Worm (Caenorhabditis elegans) whole organism, mixed stage, embryonic: Measurements from ENCODE around the gene nspa-2.
"Not testable (repeated sequence)": the region's sequence is repeated elsewhere in the genome, so short reads cannot be mapped to it uniquely, and the experiment has no call there.

Experiments used
- M03D4.4 ChIP-seq: sonication (generic microtip); optimal IDR thresholded peaks from 2 replicates; lab custom pipeline; 2017; ENCODE audit warnings: mild to moderate bottlenecking, missing genetic modification characterization, missing compliant biosample characterization
- bed-3 ChIP-seq: fragments of 200-800 bp; sonication (Bioruptor generic); optimal IDR thresholded peaks from 3 replicates; lab custom pipeline; 2018; ENCODE audit warnings: mild to moderate bottlenecking, missing genetic modification characterization, moderate library complexity, missing compliant biosample characterization
- blmp-1 ChIP-seq: fragments of 150-350 bp; optimal IDR thresholded peaks from 2 replicates; lab custom pipeline; 2014; ENCODE audit warnings: missing biosample characterization, missing genetic modification characterization
- ceh-43 ChIP-seq: fragments of 200-800 bp; sonication (Bioruptor generic); optimal IDR thresholded peaks from 2 replicates; lab custom pipeline; 2018; ENCODE audit warnings: mild to moderate bottlenecking, missing genetic modification characterization, moderate library complexity, missing compliant biosample characterization
- ceh-83 ChIP-seq: fragments of 200-800 bp; sonication (Bioruptor generic); optimal IDR thresholded peaks from 2 replicates; lab custom pipeline; 2018; ENCODE audit warnings: mild to moderate bottlenecking, missing genetic modification characterization, missing compliant biosample characterization
- ces-1 ChIP-seq: fragments of 150-350 bp; optimal IDR thresholded peaks from 2 replicates; lab custom pipeline; 2014; ENCODE audit warnings: missing biosample characterization, missing genetic modification reagents, missing genetic modification characterization
- drap-1 ChIP-seq: fragments of 200-800 bp; sonication (Bioruptor generic); optimal IDR thresholded peaks from 3 replicates; lab custom pipeline; 2018; ENCODE audit warnings: mild to moderate bottlenecking, missing genetic modification characterization, missing compliant biosample characterization
- elt-1 ChIP-seq: sonication (generic microtip); optimal IDR thresholded peaks from 2 replicates; lab custom pipeline; 2017; ENCODE audit warnings: missing genetic modification characterization, mild to moderate bottlenecking, missing compliant biosample characterization, antibody characterized with exemption, moderate library complexity, borderline replicate concordance; ENCODE audit not compliant: insufficient read depth
- flh-1 ChIP-seq: fragments of 200-800 bp; sonication (Bioruptor generic); optimal IDR thresholded peaks from 2 replicates; lab custom pipeline; 2018; ENCODE audit warnings: mild to moderate bottlenecking, missing genetic modification characterization, moderate library complexity, missing compliant biosample characterization
- ham-2 ChIP-seq: fragments of 200-800 bp; sonication (Bioruptor generic); optimal IDR thresholded peaks from 2 replicates; lab custom pipeline; 2018; ENCODE audit warnings: mild to moderate bottlenecking, missing genetic modification characterization, missing compliant biosample characterization
- hlh-1 ChIP-seq: fragments of 150-350 bp; optimal IDR thresholded peaks from 2 replicates; lab custom pipeline; 2014; ENCODE audit warnings: missing biosample characterization, missing genetic modification reagents, missing genetic modification characterization
- lin-13 ChIP-seq: fragments of 150-350 bp; optimal IDR thresholded peaks from 2 replicates; lab custom pipeline; 2014; ENCODE audit warnings: missing biosample characterization, missing genetic modification characterization
- lin-32 ChIP-seq: fragments of 200-800 bp; sonication (Bioruptor generic); optimal IDR thresholded peaks from 2 replicates; lab custom pipeline; 2018; ENCODE audit warnings: mild to moderate bottlenecking, missing genetic modification characterization, missing compliant biosample characterization
- mab-5 ChIP-seq: fragments of 150-350 bp; optimal IDR thresholded peaks from 2 replicates; lab custom pipeline; 2014; ENCODE audit warnings: missing biosample characterization, missing genetic modification characterization
- mep-1 ChIP-seq: fragments of 150-350 bp; optimal IDR thresholded peaks from 2 replicates; lab custom pipeline; 2017; ENCODE audit warnings: missing biosample characterization, missing genetic modification reagents, missing genetic modification characterization, inconsistent platforms
- mls-2 ChIP-seq: sonication (generic microtip); optimal IDR thresholded peaks from 2 replicates; lab custom pipeline; 2016; ENCODE audit warnings: mild to moderate bottlenecking, missing genetic modification characterization, moderate library complexity, missing compliant biosample characterization
- nhr-2 ChIP-seq: fragments of 150-350 bp; optimal IDR thresholded peaks from 2 replicates; lab custom pipeline; 2014; ENCODE audit warnings: missing biosample characterization, missing genetic modification characterization
- nhr-237 ChIP-seq: fragments of 150-350 bp; optimal IDR thresholded peaks from 2 replicates; lab custom pipeline; 2014; ENCODE audit warnings: missing biosample characterization, missing genetic modification characterization
- nhr-28 ChIP-seq: fragments of 150-350 bp; optimal IDR thresholded peaks from 2 replicates; lab custom pipeline; 2014; ENCODE audit warnings: missing biosample characterization, missing genetic modification characterization
- nhr-76 ChIP-seq: sonication (generic microtip); optimal IDR thresholded peaks from 2 replicates; lab custom pipeline; 2017; ENCODE audit warnings: missing biosample characterization, missing genetic modification characterization
- pha-4 ChIP-seq: fragments of 150-350 bp; optimal IDR thresholded peaks from 2 replicates; lab custom pipeline; 2018; ENCODE audit warnings: missing biosample characterization, missing genetic modification reagents, missing genetic modification characterization
- snpc-4 ChIP-seq: fragments of 150-350 bp; optimal IDR thresholded peaks from 2 replicates; lab custom pipeline; 2014; ENCODE audit warnings: missing biosample characterization, missing genetic modification characterization
- unc-120 ChIP-seq: sonication (generic microtip); optimal IDR thresholded peaks from 2 replicates; lab custom pipeline; 2017; ENCODE audit warnings: missing genetic modification characterization, missing compliant biosample characterization; ENCODE audit not compliant: poor library complexity, severe bottlenecking
- unc-39 ChIP-seq: fragments of 150-350 bp; optimal IDR thresholded peaks from 2 replicates; lab custom pipeline; 2014; ENCODE audit warnings: missing biosample characterization, missing genetic modification characterization
- unc-62 ChIP-seq: fragments of 150-350 bp; optimal IDR thresholded peaks from 2 replicates; lab custom pipeline; 2014; ENCODE audit warnings: missing biosample characterization, missing genetic modification reagents, missing genetic modification characterization
- ztf-11 ChIP-seq: fragments of 150-350 bp; optimal IDR thresholded peaks from 2 replicates; lab custom pipeline; 2014; ENCODE audit warnings: missing biosample characterization, missing genetic modification characterization

Gene nspa-2

ce11 chrV:14890782-14891181, at the start of gene nspa-2:
Gene nspa-2, plus strand, starts transcription at chrV:14891082.
- TF ChIP-seq pha-4 (tag; lab: Kevin White, UChicago); elt-1; ham-2: not testable (repeated sequence)

ce11 chrV:14841660-14842059, 49.2 kb upstream of the nspa-2 start:
- TF ChIP-seq M03D4.4 (tag; lab: Kevin White, UChicago) (no peak), unc-39 (tag; lab: Kevin White, UChicago) (no peak), mls-2 (tag; lab: Kevin White, UChicago) (no peak), ztf-11 (tag; lab: Kevin White, UChicago) (no peak), drap-1 (GFP tag; lab: Kevin White, UChicago) (no peak), pha-4 (tag; lab: Kevin White, UChicago) (no peak), hlh-1 (tag; lab: Kevin White, UChicago) (no peak), ceh-83 (GFP tag; lab: Kevin White, UChicago) (no peak), ceh-43 (GFP tag; lab: Kevin White, UChicago) (no peak), flh-1 (no peak), nhr-28 (tag; lab: Kevin White, UChicago) (no peak)

- TF ChIP-seq pha-4 (tag; lab: Kevin White, UChicago), result no peak
- peak; percentile 69 for TF ChIP-seq unc-120 (tag; lab: Kevin White, UChicago)
- peak; percentile 73 for TF ChIP-seq unc-62
- peak; percentile 96 for TF ChIP-seq hlh-1 (tag; lab: Kevin White, UChicago)
Measured at ce11 chrV:14847291-14847915, 43.5 kb upstream of the nspa-2 start, which contains the start of gene ret-1. Gene ret-1, minus strand, starts transcription at chrV:14847413.

DNA sequence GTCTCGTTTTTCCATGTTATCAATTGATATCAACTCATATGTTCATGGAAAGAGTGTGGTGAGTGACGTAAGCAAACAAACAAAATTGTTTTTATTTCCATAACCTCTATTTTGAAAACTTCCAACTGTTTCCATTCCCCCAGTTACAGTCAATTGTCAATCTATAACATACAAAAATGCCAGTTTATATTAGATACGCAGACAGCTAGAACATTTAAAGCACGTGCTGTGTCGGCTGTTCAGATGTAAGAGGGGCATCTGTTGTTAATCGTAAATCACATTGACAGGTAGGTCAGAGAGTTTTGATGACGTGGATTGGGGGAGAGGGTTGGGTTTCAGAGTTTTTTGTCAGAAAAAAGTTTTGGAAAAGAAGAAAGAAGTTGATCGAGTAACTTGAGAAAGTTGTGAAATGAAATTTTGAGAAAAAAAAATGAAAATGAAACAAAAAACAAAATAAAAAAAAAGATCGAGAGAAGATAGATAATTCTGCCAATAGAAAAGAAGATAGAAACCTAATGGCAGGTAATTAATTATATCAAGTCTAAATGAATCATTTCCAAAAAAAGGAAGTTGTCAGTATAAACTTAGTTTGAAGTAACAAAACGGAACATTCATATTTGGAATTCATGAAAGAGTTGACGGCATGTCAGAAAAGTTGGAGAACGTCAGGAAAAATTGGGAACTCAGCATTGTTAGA, 42.2 kb upstream of the nspa-2 start:
- no peak for TF ChIP-seq unc-39 (tag; lab: Kevin White, UChicago)
- peak; percentile 99 for TF ChIP-seq hlh-1 (tag; lab: Kevin White, UChicago)
- TF ChIP-seq snpc-4, result no peak
- peak; percentile 26 for TF ChIP-seq nhr-2
- TF ChIP-seq mab-5, result peak; percentile 59
- peak; percentile 98 for TF ChIP-seq unc-62
- TF ChIP-seq unc-120 (tag; lab: Kevin White, UChicago), result peak; percentile 4
- TF ChIP-seq, all 35 proteins: peak for 5

- TF ChIP-seq snpc-4, result no peak
- TF ChIP-seq unc-120 (tag; lab: Kevin White, UChicago), result no peak
- TF ChIP-seq pha-4 (tag; lab: Kevin White, UChicago), result no peak
- TF ChIP-seq drap-1 (GFP tag; lab: Kevin White, UChicago), result peak; percentile 42
- peak; percentile 32 for TF ChIP-seq ham-2
- TF ChIP-seq, all 35 proteins: peak for 2
Measured at ce11 chrV:14849628-14850027, 41.3 kb upstream of the nspa-2 start.

DNA sequence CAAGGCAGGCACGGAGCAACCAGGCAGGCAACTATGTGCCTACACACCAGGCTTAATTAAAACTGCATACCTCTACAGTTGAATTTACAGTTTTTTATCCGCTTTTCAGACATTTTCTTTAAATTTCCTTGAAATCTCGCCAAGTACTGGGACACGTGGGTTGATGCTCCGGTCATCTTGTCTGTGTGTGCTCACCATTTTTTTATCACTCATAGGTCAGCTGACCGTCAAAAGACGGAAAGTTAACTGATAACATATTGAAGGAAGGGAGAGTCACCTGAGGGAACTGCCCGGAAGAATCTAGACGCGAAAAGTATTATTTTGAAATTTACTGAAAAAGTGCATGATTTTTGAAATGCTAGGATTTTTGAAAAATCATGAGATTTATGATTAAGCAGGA, 40.4 kb upstream of the nspa-2 start:
- no peak for TF ChIP-seq M03D4.4 (tag; lab: Kevin White, UChicago)
- no peak for TF ChIP-seq nhr-237 (tag; lab: Kevin White, UChicago)
- no peak for TF ChIP-seq bed-3 (GFP tag; lab: Kevin White, UChicago)
- TF ChIP-seq nhr-76 (tag; lab: Kevin White, UChicago), result no peak
- TF ChIP-seq mep-1, result no peak
- TF ChIP-seq unc-120 (tag; lab: Kevin White, UChicago), result no peak
- TF ChIP-seq pha-4 (tag; lab: Kevin White, UChicago), result no peak
- no peak for TF ChIP-seq drap-1 (GFP tag; lab: Kevin White, UChicago)

- TF ChIP-seq blmp-1 (no peak), mls-2 (tag; lab: Kevin White, UChicago) (peak; percentile 20), drap-1 (GFP tag; lab: Kevin White, UChicago) (peak; percentile 4), lin-32 (GFP tag; lab: Kevin White, UChicago) (no peak), nhr-76 (tag; lab: Kevin White, UChicago) (no peak), bed-3 (GFP tag; lab: Kevin White, UChicago) (no peak), ces-1 (GFP tag; lab: Kevin White, UChicago) (peak; percentile 80), lin-13 (tag; lab: Kevin White, UChicago) (no peak)
- TF ChIP-seq, all 35 proteins: peak for 3
Measured at ce11 chrV:14851206-14851605, 39.7 kb upstream of the nspa-2 start.
